Fruit fly (Drosophila melanogaster) whole organism, adult: ENCODE results near the gene Tsp3A.

ENCODE experiments used
- CG1620 ChIP-seq: fragments of 200-800 bp; sonication (Bioruptor generic); optimal IDR thresholded peaks from 2 replicates; lab custom pipeline; 2016; ENCODE audit warnings: missing biosample characterization, missing genetic modification characterization
- CG33017 ChIP-seq: fragments of 200-800 bp; sonication (Bioruptor generic); optimal IDR thresholded peaks from 2 replicates; lab custom pipeline; 2018; ENCODE audit warnings: missing biosample characterization, mild to moderate bottlenecking, missing genetic modification characterization, moderate library complexity
- CG5204 ChIP-seq: fragments of 200-800 bp; sonication (Bioruptor generic); optimal IDR thresholded peaks from 2 replicates; lab custom pipeline; 2016; ENCODE audit warnings: missing biosample characterization, missing genetic modification characterization
- CG7045 ChIP-seq: fragments of 200-800 bp; sonication (Bioruptor generic); optimal IDR thresholded peaks from 2 replicates; lab custom pipeline; 2017; ENCODE audit warnings: missing biosample characterization, mild to moderate bottlenecking, missing genetic modification characterization
- CG7101 ChIP-seq: fragments of 200-800 bp; sonication (Bioruptor generic); optimal IDR thresholded peaks from 2 replicates; lab custom pipeline; 2018; ENCODE audit warnings: missing biosample characterization, mild to moderate bottlenecking, missing genetic modification characterization, moderate library complexity
- Clk ChIP-seq: fragments of 200-800 bp; sonication (Bioruptor generic); optimal IDR thresholded peaks from 2 replicates; lab custom pipeline; 2017; ENCODE audit warnings: missing biosample characterization, missing genetic modification characterization
- Crg-1 ChIP-seq: fragments of 200-800 bp; sonication (Bioruptor generic); optimal IDR thresholded peaks from 2 replicates; lab custom pipeline; 2016; ENCODE audit warnings: missing biosample characterization, missing genetic modification characterization
- Hr96 ChIP-seq: fragments of 200-800 bp; sonication (Bioruptor generic); optimal IDR thresholded peaks from 2 replicates; lab custom pipeline; 2016; ENCODE audit warnings: missing biosample characterization, missing genetic modification characterization
- Mnt ChIP-seq: fragments of 200-800 bp; sonication (Bioruptor generic); optimal IDR thresholded peaks from 2 replicates; lab custom pipeline; 2016; ENCODE audit warnings: missing biosample characterization, mild to moderate bottlenecking, missing genetic modification characterization
- cic ChIP-seq: fragments of 200-800 bp; sonication (Bioruptor generic); optimal IDR thresholded peaks from 2 replicates; lab custom pipeline; 2017; ENCODE audit warnings: missing biosample characterization, mild to moderate bottlenecking, missing genetic modification characterization, moderate library complexity
- kay ChIP-seq: fragments of 200-800 bp; sonication (Bioruptor generic); peaks from one replicate; lab custom pipeline; 2016; ENCODE audit warnings: missing biosample characterization, missing genetic modification characterization, borderline replicate concordance
- ovo ChIP-seq: fragments of 200-800 bp; sonication (Bioruptor generic); optimal IDR thresholded peaks from 2 replicates; lab custom pipeline; 2016; ENCODE audit warnings: missing biosample characterization, missing genetic modification characterization
- pad ChIP-seq: fragments of 200-800 bp; sonication (Bioruptor generic); optimal IDR thresholded peaks from 3 replicates; lab custom pipeline; 2017; ENCODE audit warnings: missing biosample characterization, missing genetic modification characterization, mild to moderate bottlenecking, moderate library complexity, missing genetic modification reagents
- toe ChIP-seq: fragments of 200-800 bp; sonication (Bioruptor generic); optimal IDR thresholded peaks from 2 replicates; lab custom pipeline; 2016; ENCODE audit warnings: missing biosample characterization, missing genetic modification characterization

dm6 chrX:2624525-2625006, 5.0 kb upstream of the Tsp3A start, which contains the start of the genes brv3 and Pi4KIIIalpha:
- TF ChIP-seq cic (GFP tag; lab: Kevin White, UChicago) = no peak
- no peak for TF ChIP-seq Clk (GFP tag; lab: Kevin White, UChicago)
- TF ChIP-seq CG7101 (tag; lab: Kevin White, UChicago) = no peak
- TF ChIP-seq CG1620 (GFP tag; lab: Kevin White, UChicago) = no peak
- TF ChIP-seq Mnt = peak; percentile 2
- TF ChIP-seq Crg-1 (GFP tag; lab: Kevin White, UChicago) = no peak
- no peak for TF ChIP-seq CG7045 (GFP tag; lab: Kevin White, UChicago)
- no peak for TF ChIP-seq pad (GFP tag; lab: Kevin White, UChicago)
- no peak for TF ChIP-seq Hr96 (GFP tag; lab: Kevin White, UChicago)
- no peak for TF ChIP-seq kay (GFP tag; lab: Kevin White, UChicago)
- no peak for TF ChIP-seq ovo
- no peak for TF ChIP-seq toe (GFP tag; lab: Kevin White, UChicago)
- no peak for TF ChIP-seq CG33017 (tag; lab: Kevin White, UChicago)
- no peak for TF ChIP-seq CG5204 (GFP tag; lab: Kevin White, UChicago)
